ENCODE assay signal across 7 worm cellular contexts in genomic region chrX:15380437-15380836, ce11.
A peak's percentile ranks its signal among the peaks of the same experiment; 100 is the strongest.
TF ChIP-seq lines count a peak whose summit lies in the region.

No protein-coding gene starts in this region.

TF ChIP-seq in whole organism, L1 larva, 84 proteins besides CTCF, POLR2A, EP300 and RAD21:
- TF ChIP-seq grh-1 (GFP tag; IDR thresholded peaks at IDR 0.05; lab: Robert Waterston, UW) (0 out of 2 replicates have a peak, but pooled peaks have one; percentile 17), pqm-1 (tag; optimal IDR thresholded peaks at IDR 0.05; lab: Kevin White, UChicago) (no peak), blmp-1 (tag; optimal IDR thresholded peaks at IDR 0.05; lab: Kevin White, UChicago) (peak; percentile 64)
TF ChIP-seq in whole organism, L1 larva: peak in this region for 2.

TF ChIP-seq in whole organism, L2 larva, 48 proteins besides CTCF, POLR2A, EP300 and RAD21:
- TF ChIP-seq nhr-25 (tag; optimal IDR thresholded peaks at IDR 0.05; lab: Kevin White, UChicago): no peak
- TF ChIP-seq lin-13 (GFP tag; optimal IDR thresholded peaks at IDR 0.05; lab: Kevin White, UChicago): no peak
- TF ChIP-seq nhr-21 (tag; optimal IDR thresholded peaks at IDR 0.05; lab: Kevin White, UChicago): peak; percentile 63

TF ChIP-seq in whole organism, L3 larva, 47 proteins besides CTCF, POLR2A, EP300 and RAD21:
- no peak for TF ChIP-seq mdl-1 (tag; optimal IDR thresholded peaks at IDR 0.05; lab: Kevin White, UChicago)
- TF ChIP-seq egl-5 (tag; optimal IDR thresholded peaks at IDR 0.05; lab: Kevin White, UChicago): no peak
- TF ChIP-seq nhr-23 (tag; optimal IDR thresholded peaks at IDR 0.05; lab: Kevin White, UChicago): peak; percentile 61

TF ChIP-seq in whole organism, L4 larva, 104 proteins besides CTCF, POLR2A, EP300 and RAD21:
- TF ChIP-seq aha-1 (tag; lab: Kevin White, UChicago) (peak; percentile 43), php-3 (GFP tag; IDR thresholded peaks at IDR 0.05; lab: Robert Waterston, UW) (no peak), unc-62 (GFP tag; optimal IDR thresholded peaks at IDR 0.05 in 1 of 2; lab: Kevin White, UChicago) (no peak), unc-62 (tag; optimal IDR thresholded peaks at IDR 0.05; lab: Kevin White, UChicago) (no peak), ctbp-1 (GFP tag; IDR thresholded peaks at IDR 0.05; lab: Robert Waterston, UW) (no peak), Y75B8A.6 (GFP tag; IDR thresholded peaks at IDR 0.05; lab: Robert Waterston, UW) (no peak), attf-4 (tag; optimal IDR thresholded peaks at IDR 0.05; lab: Kevin White, UChicago) (no peak), nhr-41 (GFP tag; IDR thresholded peaks at IDR 0.05; lab: Robert Waterston, UW) (no peak), nhr-102 (tag; optimal IDR thresholded peaks at IDR 0.05; lab: Kevin White, UChicago) (no peak), nhr-28 (tag; optimal IDR thresholded peaks at IDR 0.05; lab: Kevin White, UChicago) (peak; percentile 15), hlh-30 (tag; optimal IDR thresholded peaks at IDR 0.05; lab: Kevin White, UChicago; ENCODE audit: insufficient read depth) (no peak), egl-27 (tag; optimal IDR thresholded peaks at IDR 0.05; lab: Kevin White, UChicago) (no peak), skn-1 (tag; optimal IDR thresholded peaks at IDR 0.05; lab: Kevin White, UChicago) (no peak), mxl-3 (GFP tag; optimal IDR thresholded peaks at IDR 0.05; lab: Kevin White, UChicago) (peak; percentile 45), hlh-11 (tag; optimal IDR thresholded peaks at IDR 0.05; lab: Kevin White, UChicago) (peak; percentile 32), duxl-1 (tag; optimal IDR thresholded peaks at IDR 0.05; lab: Kevin White, UChicago; ENCODE audit: poor library complexity) (no peak), Y105C5A.15 (GFP tag; IDR thresholded peaks at IDR 0.05; lab: Robert Waterston, UW) (no peak)

TF ChIP-seq in whole organism, early embryonic, 17 proteins besides CTCF, POLR2A, EP300 and RAD21:
- TF ChIP-seq aly-1 (tag; optimal IDR thresholded peaks at IDR 0.05; lab: Kevin White, UChicago) (peak; percentile 14), hmbx-1 (tag; optimal IDR thresholded peaks at IDR 0.05; lab: Kevin White, UChicago) (no peak)

TF ChIP-seq in whole organism, late embryonic, 69 proteins besides CTCF, POLR2A, EP300 and RAD21:
- TF ChIP-seq ceh-31 (tag; optimal IDR thresholded peaks at IDR 0.05; lab: Kevin White, UChicago) (no peak), rnt-1 (tag; optimal IDR thresholded peaks at IDR 0.05; lab: Kevin White, UChicago) (peak; percentile 14), ceh-18 (tag; optimal IDR thresholded peaks at IDR 0.05; lab: Kevin White, UChicago) (peak; percentile 29)
TF ChIP-seq in whole organism, late embryonic: peak in this region for 2.

TF ChIP-seq in whole organism, young adult, 124 proteins besides CTCF, POLR2A, EP300 and RAD21:
- TF ChIP-seq hrde-1 (tag; optimal IDR thresholded peaks at IDR 0.05; lab: Kevin White, UChicago; ENCODE audit: borderline replicate concordance): no peak
- TF ChIP-seq lin-26 (GFP tag; IDR thresholded peaks at IDR 0.05; lab: Robert Waterston, UW): 0 out of 2 replicates have a peak, but pooled peaks have one; percentile 29
